Fruit fly (Drosophila melanogaster): Measurements from ENCODE around the gene CG5937.

Gene CG5937

dm6 chrX:6039431-6040016 lies at the start of gene CG5937:
CG5937 (plus strand) TSS chrX:6040005.
- peak; percentile 13 for TF ChIP-seq CG11617 (GFP tag; optimal IDR thresholded peaks at IDR 0.05)
- no peak for TF ChIP-seq CG14711 (tag; optimal IDR thresholded peaks at IDR 0.05)
- TF ChIP-seq CG12768 (GFP tag; optimal IDR thresholded peaks at IDR 0.05) = no peak
- TF ChIP-seq CG7045 (GFP tag; optimal IDR thresholded peaks at IDR 0.05) = peak; percentile 20
- TF ChIP-seq kay (GFP tag; ENCODE audit: borderline replicate concordance) = no peak
- TF ChIP-seq pad (GFP tag; optimal IDR thresholded peaks at IDR 0.05) = peak; percentile 7

dm6 chrX:5992141-5992540 lies 47.7 kb upstream of the CG5937 start:
- TF ChIP-seq Crg-1 (GFP tag; optimal IDR thresholded peaks at IDR 0.05) (no peak), CG33017 (tag; optimal IDR thresholded peaks at IDR 0.05) (no peak), CG11617 (GFP tag; optimal IDR thresholded peaks at IDR 0.05) (no peak), CG7045 (GFP tag; optimal IDR thresholded peaks at IDR 0.05) (no peak), toe (GFP tag; optimal IDR thresholded peaks at IDR 0.05) (no peak), CG12768 (GFP tag; optimal IDR thresholded peaks at IDR 0.05) (no peak)

- TF ChIP-seq toe (GFP tag; optimal IDR thresholded peaks at IDR 0.05) (no peak), bab1 (GFP tag; optimal IDR thresholded peaks at IDR 0.05) (no peak), CG7101 (tag; optimal IDR thresholded peaks at IDR 0.05) (no peak), cnc (optimal IDR thresholded peaks at IDR 0.05) (no peak), Mnt (GFP tag; optimal IDR thresholded peaks at IDR 0.05) (no peak), kay (GFP tag; ENCODE audit: borderline replicate concordance) (no peak), ovo (GFP tag; optimal IDR thresholded peaks at IDR 0.05) (no peak), CG11617 (GFP tag; optimal IDR thresholded peaks at IDR 0.05) (no peak), CG14711 (tag; optimal IDR thresholded peaks at IDR 0.05) (no peak), Hr96 (GFP tag; optimal IDR thresholded peaks at IDR 0.05) (no peak), tj (GFP tag; optimal IDR thresholded peaks at IDR 0.05) (no peak), Crg-1 (GFP tag; optimal IDR thresholded peaks at IDR 0.05) (no peak), CG7045 (GFP tag; optimal IDR thresholded peaks at IDR 0.05) (no peak), Clk (GFP tag; optimal IDR thresholded peaks at IDR 0.05) (no peak), cic (GFP tag; optimal IDR thresholded peaks at IDR 0.05) (no peak), CG5204 (GFP tag; optimal IDR thresholded peaks at IDR 0.05) (no peak), CG12768 (GFP tag; optimal IDR thresholded peaks at IDR 0.05) (no peak), CG1620 (GFP tag; optimal IDR thresholded peaks at IDR 0.05) (no peak)
Measured at dm6 chrX:5992767-5993325, 47.0 kb upstream of the CG5937 start.

dm6 chrX:5995951-5996350 lies 43.9 kb upstream of the CG5937 start:
- TF ChIP-seq cnc (optimal IDR thresholded peaks at IDR 0.05) (no peak), CG12768 (GFP tag; optimal IDR thresholded peaks at IDR 0.05) (no peak), CG5204 (GFP tag; optimal IDR thresholded peaks at IDR 0.05) (no peak), CG33017 (tag; optimal IDR thresholded peaks at IDR 0.05) (no peak), CG1620 (GFP tag; optimal IDR thresholded peaks at IDR 0.05) (no peak), Mnt (GFP tag; optimal IDR thresholded peaks at IDR 0.05) (no peak), bab1 (GFP tag; optimal IDR thresholded peaks at IDR 0.05) (no peak)

dm6 chrX:5997931-5998330 lies 41.9 kb upstream of the CG5937 start:
- TF ChIP-seq Hr96 (GFP tag; optimal IDR thresholded peaks at IDR 0.05) = no peak
- TF ChIP-seq Crg-1 (GFP tag; optimal IDR thresholded peaks at IDR 0.05) = no peak
- TF ChIP-seq Clk (GFP tag; optimal IDR thresholded peaks at IDR 0.05) = no peak
- TF ChIP-seq cic (GFP tag; optimal IDR thresholded peaks at IDR 0.05) = no peak
- TF ChIP-seq CG1620 (GFP tag; optimal IDR thresholded peaks at IDR 0.05) = no peak
- no peak for TF ChIP-seq CG5204 (GFP tag; optimal IDR thresholded peaks at IDR 0.05)

dm6 chrX:6000747-6001426 lies 38.9 kb upstream of the CG5937 start, which contains the start of gene CG4766:
CG4766 (minus strand) TSS chrX:6000797.
- no peak for TF ChIP-seq Mnt (GFP tag; optimal IDR thresholded peaks at IDR 0.05)
- TF ChIP-seq bab1 (GFP tag; optimal IDR thresholded peaks at IDR 0.05) = no peak
- peak; percentile 22 for TF ChIP-seq Hr96 (GFP tag; optimal IDR thresholded peaks at IDR 0.05)

- TF ChIP-seq ovo (GFP tag; optimal IDR thresholded peaks at IDR 0.05) = no peak
- TF ChIP-seq tj (GFP tag; optimal IDR thresholded peaks at IDR 0.05) = no peak
- TF ChIP-seq cnc (optimal IDR thresholded peaks at IDR 0.05) = no peak
- no peak for TF ChIP-seq CG11617 (GFP tag; optimal IDR thresholded peaks at IDR 0.05)
- no peak for TF ChIP-seq cic (GFP tag; optimal IDR thresholded peaks at IDR 0.05)
- no peak for TF ChIP-seq CG33017 (tag; optimal IDR thresholded peaks at IDR 0.05)
- no peak for TF ChIP-seq CG5204 (GFP tag; optimal IDR thresholded peaks at IDR 0.05)
- TF ChIP-seq CG1620 (GFP tag; optimal IDR thresholded peaks at IDR 0.05) = no peak
- no peak for TF ChIP-seq CG7045 (GFP tag; optimal IDR thresholded peaks at IDR 0.05)
- TF ChIP-seq CG7101 (tag; optimal IDR thresholded peaks at IDR 0.05) = no peak
- no peak for TF ChIP-seq bab1 (GFP tag; optimal IDR thresholded peaks at IDR 0.05)
- TF ChIP-seq toe (GFP tag; optimal IDR thresholded peaks at IDR 0.05) = no peak
Measured at dm6 chrX:6003830-6004229, 36.0 kb upstream of the CG5937 start.
